Worm (Caenorhabditis elegans): ENCODE results near the gene C06C6.8.

Gene C06C6.8

DNA sequence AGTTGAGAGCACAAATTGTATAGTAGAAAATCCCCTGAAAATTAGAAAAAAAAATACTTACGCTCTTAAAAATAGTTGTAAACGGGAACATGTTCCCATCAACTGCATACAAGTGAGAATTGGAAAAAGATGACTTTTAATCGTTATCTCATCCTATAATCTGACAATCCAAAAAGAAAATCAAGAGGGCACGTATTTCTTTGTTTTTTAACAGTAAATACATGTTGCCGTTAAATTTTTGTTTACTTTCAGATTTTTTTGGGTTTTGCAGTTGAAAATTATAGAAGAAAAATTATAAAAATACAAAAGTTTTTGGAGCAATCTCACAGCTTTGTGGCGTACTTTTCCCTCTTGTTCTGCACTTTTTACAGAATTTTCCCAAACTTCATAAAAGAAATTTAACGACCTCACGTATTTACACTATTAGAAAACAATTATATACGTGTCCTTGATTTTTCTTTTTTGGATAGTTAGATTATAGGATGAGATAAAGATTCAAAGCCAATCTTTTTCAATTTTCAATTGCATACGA lies at the start of gene C06C6.8, which contains the start of gene C06C6.9:
Gene C06C6.8 (plus strand): TSS at position 482 of the 532 bp plus-strand sequence.
Gene C06C6.9 (minus strand): TSS at position 101 of the 532 bp plus-strand sequence.
- TF ChIP-seq dao-5 (tag; optimal IDR thresholded peaks at IDR 0.05) (no peak), him-1 (tag; optimal IDR thresholded peaks at IDR 0.05) (no peak), W03F9.2 (tag; optimal IDR thresholded peaks at IDR 0.05) (no peak)

- TF ChIP-seq W03F9.2 (tag; optimal IDR thresholded peaks at IDR 0.05) (no peak), him-1 (tag; optimal IDR thresholded peaks at IDR 0.05) (no peak), dao-5 (tag; optimal IDR thresholded peaks at IDR 0.05) (no peak)
Observed at ce11 chrV:15950903-15951302, 46.0 kb upstream of the C06C6.8 start, which contains the start of gene srw-59. Gene srw-59 (minus strand): TSS chrV:15951003.

ce11 chrV:15952762-15953161 lies 44.2 kb upstream of the C06C6.8 start, which contains the start of gene srw-56:
Gene srw-56 (minus strand): TSS chrV:15952862.
- TF ChIP-seq him-1 (tag; optimal IDR thresholded peaks at IDR 0.05): no peak
- TF ChIP-seq dao-5 (tag; optimal IDR thresholded peaks at IDR 0.05): no peak
- TF ChIP-seq W03F9.2 (tag; optimal IDR thresholded peaks at IDR 0.05): no peak

DNA sequence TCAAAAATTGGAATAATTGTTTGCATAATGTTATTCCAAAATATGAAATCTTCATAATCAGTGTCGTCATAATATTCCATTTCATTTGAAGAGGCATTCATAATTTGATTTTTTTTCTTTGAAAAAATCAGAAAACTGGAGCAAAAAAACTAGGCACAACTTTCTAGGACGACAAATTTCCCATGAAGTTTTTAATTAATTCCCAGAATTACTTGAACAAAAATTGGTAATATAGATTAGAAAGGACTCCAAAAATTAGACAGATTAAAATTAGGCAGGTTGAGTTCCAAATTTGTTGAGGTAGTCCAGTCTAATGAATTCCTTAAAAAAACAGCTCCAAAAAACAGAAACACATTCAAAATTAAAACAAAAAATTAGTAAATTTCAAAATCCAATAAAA lies 42.0 kb upstream of the C06C6.8 start, which contains the start of gene srw-57:
Gene srw-57 (minus strand): TSS at position 101 of the 400 bp plus-strand sequence.
- TF ChIP-seq W03F9.2 (tag; optimal IDR thresholded peaks at IDR 0.05) (no peak), dao-5 (tag; optimal IDR thresholded peaks at IDR 0.05) (no peak), him-1 (tag; optimal IDR thresholded peaks at IDR 0.05) (no peak)

DNA sequence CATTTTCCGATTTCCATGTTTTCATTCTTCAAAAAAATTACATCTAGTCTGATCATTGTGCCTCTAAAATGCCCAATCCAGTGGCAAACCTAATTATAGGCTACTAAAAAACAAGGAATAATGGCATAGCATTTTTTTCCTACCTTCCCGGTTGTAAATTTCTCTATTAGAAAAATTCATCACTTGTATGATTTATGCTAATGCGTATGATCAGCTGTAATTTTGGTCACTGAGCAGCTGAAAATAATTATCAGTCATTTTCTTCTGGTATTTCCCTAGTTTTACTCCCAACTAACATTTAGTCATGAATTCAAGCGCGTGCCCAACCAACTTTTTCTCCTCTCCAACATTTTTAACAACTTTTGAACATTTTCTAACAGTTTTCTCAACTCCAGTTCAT lies 41.4 kb upstream of the C06C6.8 start, which contains the start of gene srh-186:
Gene srh-186 (plus strand): TSS at position 301 of the 400 bp plus-strand sequence.
- TF ChIP-seq him-1 (tag; optimal IDR thresholded peaks at IDR 0.05): no peak
- no peak for TF ChIP-seq W03F9.2 (tag; optimal IDR thresholded peaks at IDR 0.05)
- no peak for TF ChIP-seq dao-5 (tag; optimal IDR thresholded peaks at IDR 0.05)

- TF ChIP-seq W03F9.2 (tag; optimal IDR thresholded peaks at IDR 0.05) (no peak), dao-5 (tag; optimal IDR thresholded peaks at IDR 0.05) (no peak), him-1 (tag; optimal IDR thresholded peaks at IDR 0.05) (no peak)
Observed at ce11 chrV:15957098-15957497, 39.8 kb upstream of the C06C6.8 start, which contains the start of gene F36G9.3. Gene F36G9.3 (plus strand): TSS chrV:15957398.

ce11 chrV:15959456-15959855 lies 37.5 kb upstream of the C06C6.8 start:
- no peak for TF ChIP-seq him-1 (tag; optimal IDR thresholded peaks at IDR 0.05)
- no peak for TF ChIP-seq W03F9.2 (tag; optimal IDR thresholded peaks at IDR 0.05)
- no peak for TF ChIP-seq dao-5 (tag; optimal IDR thresholded peaks at IDR 0.05)

- TF ChIP-seq W03F9.2 (tag; optimal IDR thresholded peaks at IDR 0.05): no peak
- TF ChIP-seq dao-5 (tag; optimal IDR thresholded peaks at IDR 0.05): no peak
- no peak for TF ChIP-seq him-1 (tag; optimal IDR thresholded peaks at IDR 0.05)
Observed at ce11 chrV:15965114-15965513, 31.8 kb upstream of the C06C6.8 start, which contains the start of gene sri-2. Gene sri-2 (minus strand): TSS chrV:15965214.

ce11 chrV:15967542-15967941 lies 29.4 kb upstream of the C06C6.8 start, which contains the start of gene sri-1:
Gene sri-1 (minus strand): TSS chrV:15967642.
- TF ChIP-seq dao-5 (tag; optimal IDR thresholded peaks at IDR 0.05) (no peak), him-1 (tag; optimal IDR thresholded peaks at IDR 0.05) (no peak), W03F9.2 (tag; optimal IDR thresholded peaks at IDR 0.05) (no peak)

- TF ChIP-seq W03F9.2 (tag; optimal IDR thresholded peaks at IDR 0.05): no peak
- TF ChIP-seq him-1 (tag; optimal IDR thresholded peaks at IDR 0.05): no peak
- TF ChIP-seq dao-5 (tag; optimal IDR thresholded peaks at IDR 0.05): no peak
Observed at ce11 chrV:15969653-15970052, 27.3 kb upstream of the C06C6.8 start, which contains the start of gene F36G9.7. Gene F36G9.7 (minus strand): TSS chrV:15969753.

DNA sequence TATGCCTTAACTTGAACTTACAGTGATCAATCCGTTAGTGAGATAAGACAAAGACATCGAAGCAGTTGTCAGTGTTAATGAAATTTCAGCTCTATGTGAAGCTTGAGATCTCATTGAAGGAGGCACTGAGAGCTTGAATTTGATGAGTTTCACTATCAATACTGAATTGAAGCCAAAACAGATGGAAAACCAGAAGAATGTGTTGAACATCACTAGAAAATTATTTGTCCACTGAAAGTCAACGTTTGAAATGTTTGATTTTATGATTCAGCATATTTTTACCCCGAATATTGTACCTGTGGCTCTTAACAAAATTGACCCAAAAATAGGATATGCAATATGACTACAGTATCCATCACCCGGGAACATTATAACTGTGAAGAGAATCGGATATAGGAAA lies 26.1 kb upstream of the C06C6.8 start:
- TF ChIP-seq W03F9.2 (tag; optimal IDR thresholded peaks at IDR 0.05): no peak
- no peak for TF ChIP-seq dao-5 (tag; optimal IDR thresholded peaks at IDR 0.05)
- TF ChIP-seq him-1 (tag; optimal IDR thresholded peaks at IDR 0.05): no peak

DNA sequence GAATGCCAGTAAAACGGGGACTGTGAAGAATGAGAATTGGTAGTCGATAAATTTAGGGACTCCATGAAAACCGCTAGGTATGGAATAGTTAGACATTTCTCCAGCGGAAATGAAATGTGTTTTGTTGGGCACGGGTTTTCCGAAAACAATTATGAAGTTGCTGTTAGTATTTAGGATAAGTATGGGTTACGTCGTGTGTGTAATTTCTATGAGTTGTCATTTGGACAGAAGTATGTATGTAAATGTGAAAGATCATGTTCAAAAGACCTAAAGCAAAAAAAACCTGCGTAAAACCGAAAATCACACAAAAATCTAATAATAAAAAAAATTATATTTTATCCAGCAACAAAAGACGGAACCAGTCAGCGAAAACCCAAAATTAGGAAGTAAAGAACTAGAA lies 24.5 kb upstream of the C06C6.8 start, which contains the start of gene sru-23:
Gene sru-23 (minus strand): TSS at position 101 of the 400 bp plus-strand sequence.
- TF ChIP-seq W03F9.2 (tag; optimal IDR thresholded peaks at IDR 0.05) (no peak), him-1 (tag; optimal IDR thresholded peaks at IDR 0.05) (no peak), dao-5 (tag; optimal IDR thresholded peaks at IDR 0.05) (no peak)

ce11 chrV:15974836-15975235 lies 22.1 kb upstream of the C06C6.8 start, which contains the start of gene sru-22:
Gene sru-22 (minus strand): TSS chrV:15974936.
- TF ChIP-seq W03F9.2 (tag; optimal IDR thresholded peaks at IDR 0.05) (no peak), him-1 (tag; optimal IDR thresholded peaks at IDR 0.05) (no peak), dao-5 (tag; optimal IDR thresholded peaks at IDR 0.05) (no peak)

- TF ChIP-seq dao-5 (tag; optimal IDR thresholded peaks at IDR 0.05): no peak
- TF ChIP-seq him-1 (tag; optimal IDR thresholded peaks at IDR 0.05): no peak
Observed at ce11 chrV:15975845-15976244, 21.1 kb upstream of the C06C6.8 start, which contains the start of gene clec-232. Gene clec-232 (plus strand): TSS chrV:15976145.

Measured in whole organism, L4/young adult.